Worm (Caenorhabditis elegans) whole organism, L3 larva: Measurements from ENCODE around the gene tomm-7.

Experiments
- elt-2 ChIP-seq: sonication (generic microtip); optimal IDR thresholded peaks from 2 replicates; lab custom pipeline; 2016; ENCODE audit warnings: missing genetic modification reagents, mild to moderate bottlenecking, missing genetic modification characterization, missing compliant biosample characterization
- eor-1 ChIP-seq, 2 experiments: fragments of 150-350 bp; optimal IDR thresholded peaks; 2 replicates each; lab custom pipeline; 2014 to 2018; ENCODE audit warnings: missing biosample characterization in 2 of 2, missing genetic modification characterization in 2 of 2
- fkh-10 ChIP-seq: sonication (generic microtip); optimal IDR thresholded peaks from 2 replicates; lab custom pipeline; 2017; ENCODE audit warnings: missing biosample characterization, missing genetic modification reagents, missing genetic modification characterization
- fos-1 ChIP-seq: fragments of 150-350 bp; optimal IDR thresholded peaks from 2 replicates; lab custom pipeline; 2014; ENCODE audit warnings: missing biosample characterization, missing genetic modification characterization
- lin-15B ChIP-seq: fragments of 150-350 bp; optimal IDR thresholded peaks from 2 replicates; lab custom pipeline; 2014; ENCODE audit warnings: missing biosample characterization, missing genetic modification characterization
- lsy-12 ChIP-seq: sonication (generic microtip); optimal IDR thresholded peaks from 2 replicates; lab custom pipeline; 2016; ENCODE audit warnings: mild to moderate bottlenecking, missing genetic modification characterization, missing compliant biosample characterization
- mdl-1 ChIP-seq: fragments of 150-350 bp; optimal IDR thresholded peaks from 2 replicates; lab custom pipeline; 2014; ENCODE audit warnings: missing biosample characterization, missing genetic modification characterization
- nhr-11 ChIP-seq: fragments of 150-350 bp; optimal IDR thresholded peaks from 2 replicates; lab custom pipeline; 2014; ENCODE audit warnings: missing biosample characterization, missing genetic modification characterization
- nhr-12 ChIP-seq: fragments of 150-350 bp; optimal IDR thresholded peaks from 2 replicates; lab custom pipeline; 2014; ENCODE audit warnings: missing biosample characterization, missing genetic modification characterization
- nhr-237 ChIP-seq: fragments of 150-350 bp; optimal IDR thresholded peaks from 2 replicates; lab custom pipeline; 2014; ENCODE audit warnings: missing biosample characterization, missing genetic modification characterization
- nhr-28 ChIP-seq: fragments of 150-350 bp; optimal IDR thresholded peaks from 2 replicates; lab custom pipeline; 2014; ENCODE audit warnings: missing biosample characterization, missing genetic modification characterization
- pqm-1 ChIP-seq: fragments of 150-350 bp; optimal IDR thresholded peaks from 2 replicates; lab custom pipeline; 2017; ENCODE audit warnings: missing biosample characterization, missing genetic modification characterization, inconsistent platforms
- unc-39 ChIP-seq: sonication (generic microtip); optimal IDR thresholded peaks from 4 replicates; lab custom pipeline; 2017; ENCODE audit warnings: missing biosample characterization, missing genetic modification characterization
- unc-62 ChIP-seq: fragments of 150-350 bp; sonication (generic microtip); optimal IDR thresholded peaks from 4 replicates; lab custom pipeline; 2014; ENCODE audit warnings: missing biosample characterization, missing genetic modification reagents, missing genetic modification characterization

- no peak for TF ChIP-seq pqm-1 (tag; lab: Kevin White, UChicago)
- TF ChIP-seq unc-62 (GFP tag; lab: Kevin White, UChicago), result no peak
- TF ChIP-seq unc-39 (tag; lab: Kevin White, UChicago), result no peak
- TF ChIP-seq fos-1, result no peak
- no peak for TF ChIP-seq nhr-12 (tag; lab: Kevin White, UChicago)
- no peak for TF ChIP-seq lin-15B (tag; lab: Kevin White, UChicago)
- TF ChIP-seq eor-1 (tag; optimal IDR thresholded peaks at IDR 0.05; lab: Kevin White, UChicago), result no peak
- TF ChIP-seq nhr-11, result no peak
- no peak for TF ChIP-seq lsy-12 (tag; lab: Kevin White, UChicago)
- no peak for TF ChIP-seq elt-2
- TF ChIP-seq fkh-10 (GFP tag; lab: Kevin White, UChicago), result no peak
- TF ChIP-seq nhr-237 (tag; lab: Kevin White, UChicago), result no peak
- no peak for TF ChIP-seq mdl-1 (tag; lab: Kevin White, UChicago)
- no peak for TF ChIP-seq nhr-28
Measured at ce11 chrIII:7907515-7907914, 48.1 kb downstream of the tomm-7 start, which contains the start of gene pcp-5.
